Worm (Caenorhabditis elegans) whole organism, young adult: ENCODE results near the gene nhr-129.

Source experiments
- K12H6.12 ChIP-seq: fragments of 200-800 bp; sonication (Bioruptor generic); optimal IDR thresholded peaks from 2 replicates; lab custom pipeline; 2018; ENCODE audit warnings: mild to moderate bottlenecking, missing genetic modification characterization, missing compliant biosample characterization
- Y67H2A.10 ChIP-seq: fragments of 200-800 bp; sonication (Bioruptor generic); conservative IDR thresholded peaks from 2 replicates; pipeline ENCODE4 v1.3.6; 2022; ENCODE audit warnings: missing genetic modification reagents, missing genetic modification characterization, missing compliant biosample characterization
- cebp-2 ChIP-seq: fragments of 200-800 bp; sonication (Bioruptor generic); IDR thresholded peaks from 2 replicates; pipeline ENCODE4 v1.3.6; 2022; ENCODE audit warnings: missing genetic modification characterization, missing compliant biosample characterization
- hmg-20 ChIP-seq: fragments of 200-800 bp; sonication (Bioruptor generic); IDR thresholded peaks from 2 replicates; pipeline ENCODE4 v1.3.6; 2022; ENCODE audit warnings: missing genetic modification reagents, missing genetic modification characterization, missing compliant biosample characterization
- lsl-1 ChIP-seq: fragments of 200-800 bp; sonication (Bioruptor generic); optimal IDR thresholded peaks from 2 replicates; lab custom pipeline; 2018; ENCODE audit warnings: mild to moderate bottlenecking, missing genetic modification characterization, moderate library complexity, missing compliant biosample characterization
- madf-10 ChIP-seq: sonication (generic microtip); optimal IDR thresholded peaks from 2 replicates; lab custom pipeline; 2016; ENCODE audit warnings: mild to moderate bottlenecking, missing genetic modification characterization, missing compliant biosample characterization
- nfya-1 ChIP-seq: sonication (generic microtip); optimal IDR thresholded peaks from 2 replicates; lab custom pipeline; 2017; ENCODE audit warnings: antibody characterized with exemption, missing compliant biosample characterization, missing genetic modification characterization, borderline replicate concordance; ENCODE audit not compliant: insufficient read depth

ce11 chrV:13285284-13285683, 45.5 kb downstream of the nhr-129 start:
- no peak for TF ChIP-seq nfya-1 (tag; lab: Kevin White, UChicago)
- no peak for TF ChIP-seq Y67H2A.10 (GFP tag; lab: Robert Waterston, UW)
- no peak for TF ChIP-seq cebp-2
- no peak for TF ChIP-seq madf-10
- TF ChIP-seq lsl-1 (GFP tag; lab: Kevin White, UChicago): no peak
- TF ChIP-seq K12H6.12 (tag; lab: Kevin White, UChicago): no peak
- no peak for TF ChIP-seq hmg-20 (GFP tag; lab: Robert Waterston, UW)
